Fruit fly (Drosophila melanogaster) whole organism, prepupa: ENCODE results near the gene cbt.

Source experiments
- CG15336 ChIP-seq: fragments of 200-800 bp; sonication (Bioruptor generic); IDR thresholded peaks from 2 replicates; pipeline ENCODE4 v1.3.6; 2022; ENCODE audit warnings: missing biosample characterization, missing genetic modification characterization
- CG16779 ChIP-seq: fragments of 200-800 bp; sonication (Bioruptor generic); optimal IDR thresholded peaks from 3 replicates; lab custom pipeline; 2017; ENCODE audit warnings: missing biosample characterization, mild to moderate bottlenecking, missing genetic modification characterization
- CG6276 ChIP-seq: fragments of 200-800 bp; sonication (Bioruptor generic); optimal IDR thresholded peaks from 2 replicates; lab custom pipeline; 2017; ENCODE audit warnings: missing biosample characterization, mild to moderate bottlenecking, missing genetic modification characterization
- CG6792 ChIP-seq: fragments of 200-800 bp; sonication (Bioruptor generic); optimal IDR thresholded peaks from 3 replicates; lab custom pipeline; 2016; ENCODE audit warnings: missing biosample characterization, missing genetic modification characterization
- Eip93F ChIP-seq: fragments of 200-800 bp; sonication (Bioruptor generic); optimal IDR thresholded peaks from 2 replicates; lab custom pipeline; 2016; ENCODE audit warnings: missing biosample characterization, mild to moderate bottlenecking, missing genetic modification characterization
- Sox14 ChIP-seq: fragments of 200-800 bp; sonication (Bioruptor generic); optimal IDR thresholded peaks from 3 replicates; lab custom pipeline; 2016; ENCODE audit warnings: missing biosample characterization, missing genetic modification characterization
- fd85E ChIP-seq: fragments of 200-800 bp; sonication (Bioruptor generic); optimal IDR thresholded peaks from 3 replicates; lab custom pipeline; 2016; ENCODE audit warnings: missing biosample characterization, missing genetic modification characterization
- topi ChIP-seq: fragments of 200-800 bp; sonication (Bioruptor generic); optimal IDR thresholded peaks from 3 replicates; lab custom pipeline; 2016; ENCODE audit warnings: missing biosample characterization, missing genetic modification characterization

- TF ChIP-seq CG16779 (tag; lab: Kevin White, UChicago): no peak
- no peak for TF ChIP-seq Sox14 (GFP tag; lab: Kevin White, UChicago)
- no peak for TF ChIP-seq Eip93F (GFP tag; lab: Kevin White, UChicago)
- TF ChIP-seq fd85E (GFP tag; lab: Kevin White, UChicago): no peak
- TF ChIP-seq CG6792 (GFP tag; lab: Kevin White, UChicago): no peak
- TF ChIP-seq CG6276: no peak
- no peak for TF ChIP-seq topi (GFP tag; lab: Kevin White, UChicago)
- no peak for TF ChIP-seq CG15336 (GFP tag; lab: Robert Waterston, UW)
These were observed 25.5 kb upstream of the cbt start for dm6 chr2L:505009-505408.
